Fruit fly (Drosophila melanogaster) whole organism, embryonic: ENCODE measurements around the gene CG43815.
A peak's percentile ranks its signal among the peaks of the same experiment; 100 is the strongest.

Experiments used
- Bgb ChIP-seq: fragments of 200-800 bp; sonication (Bioruptor generic); IDR thresholded peaks from 2 replicates; pipeline ENCODE4 v1.3.6; 2022; ENCODE audit warnings: missing biosample characterization, missing genetic modification characterization; ENCODE audit not compliant: partially characterized antibody
- BtbVII ChIP-seq: fragments of 200-800 bp; sonication (Bioruptor generic); optimal IDR thresholded peaks from 3 replicates; lab custom pipeline; 2017; ENCODE audit warnings: missing biosample characterization, mild to moderate bottlenecking, missing genetic modification characterization
- Bteb2 ChIP-seq: fragments of 200-800 bp; sonication (Bioruptor generic); optimal IDR thresholded peaks from 2 replicates; lab custom pipeline; 2016; ENCODE audit warnings: missing biosample characterization, missing genetic modification characterization
- CG10147 ChIP-seq: fragments of 200-800 bp; sonication (Bioruptor generic); optimal IDR thresholded peaks from 2 replicates; lab custom pipeline; 2019; ENCODE audit warnings: missing biosample characterization, mild to moderate bottlenecking, missing genetic modification characterization, moderate library complexity
- CG11504 ChIP-seq: fragments of 200-800 bp; sonication (Bioruptor generic); optimal IDR thresholded peaks from 3 replicates; lab custom pipeline; 2019; ENCODE audit warnings: missing biosample characterization, mild to moderate bottlenecking, missing genetic modification characterization, moderate library complexity
- CG12744 ChIP-seq: fragments of 200-800 bp; sonication (Bioruptor generic); optimal IDR thresholded peaks from 2 replicates; lab custom pipeline; 2016; ENCODE audit warnings: missing biosample characterization, missing genetic modification characterization
- CG12942 ChIP-seq: fragments of 200-800 bp; sonication (Bioruptor generic); optimal IDR thresholded peaks from 3 replicates; lab custom pipeline; 2016; ENCODE audit warnings: missing biosample characterization, missing genetic modification characterization
- CG15601 ChIP-seq: fragments of 200-800 bp; sonication (Bioruptor generic); optimal IDR thresholded peaks from 3 replicates; lab custom pipeline; 2019; ENCODE audit warnings: missing biosample characterization, mild to moderate bottlenecking, missing genetic modification characterization, moderate library complexity
- CG1603 ChIP-seq: fragments of 200-800 bp; sonication (Bioruptor generic); optimal IDR thresholded peaks from 2 replicates; lab custom pipeline; 2019; ENCODE audit warnings: missing biosample characterization, mild to moderate bottlenecking, missing genetic modification characterization, moderate library complexity
- CG17612 ChIP-seq: fragments of 200-800 bp; sonication (Bioruptor generic); IDR thresholded peaks from 2 replicates; pipeline ENCODE4 v1.3.6; 2022; ENCODE audit warnings: missing biosample characterization, missing genetic modification characterization
- CG17802 ChIP-seq: fragments of 200-800 bp; sonication (Bioruptor generic); optimal IDR thresholded peaks from 2 replicates; lab custom pipeline; 2018; ENCODE audit warnings: missing biosample characterization, mild to moderate bottlenecking, missing genetic modification characterization, moderate library complexity
- CG1832 ChIP-seq: fragments of 200-800 bp; sonication (Bioruptor generic); optimal IDR thresholded peaks from 2 replicates; lab custom pipeline; 2017; ENCODE audit warnings: missing biosample characterization, mild to moderate bottlenecking, missing genetic modification characterization, inconsistent platforms
- CG2116 ChIP-seq: fragments of 200-800 bp; sonication (Bioruptor generic); optimal IDR thresholded peaks from 3 replicates; lab custom pipeline; 2018; ENCODE audit warnings: missing biosample characterization, mild to moderate bottlenecking, missing genetic modification characterization
- CG2875 ChIP-seq: fragments of 200-800 bp; sonication (Bioruptor generic); optimal IDR thresholded peaks from 2 replicates; lab custom pipeline; 2017; ENCODE audit warnings: missing biosample characterization, mild to moderate bottlenecking, missing genetic modification characterization, missing genetic modification reagents
- CG31365 ChIP-seq: fragments of 200-800 bp; sonication (Bioruptor generic); optimal IDR thresholded peaks from 2 replicates; lab custom pipeline; 2018; ENCODE audit warnings: missing biosample characterization, mild to moderate bottlenecking, missing genetic modification characterization
- CG31388 ChIP-seq: fragments of 200-800 bp; sonication (Bioruptor generic); optimal IDR thresholded peaks from 2 replicates; lab custom pipeline; 2016; ENCODE audit warnings: missing biosample characterization, missing genetic modification characterization
- CG3281 ChIP-seq: fragments of 200-800 bp; sonication (Bioruptor generic); optimal IDR thresholded peaks from 3 replicates; lab custom pipeline; 2017; ENCODE audit warnings: missing biosample characterization, mild to moderate bottlenecking, missing genetic modification characterization
- CG34376 ChIP-seq: fragments of 200-800 bp; sonication (Bioruptor generic); optimal IDR thresholded peaks from 2 replicates; lab custom pipeline; 2018; ENCODE audit warnings: missing biosample characterization, mild to moderate bottlenecking, missing genetic modification characterization
- CG4282 ChIP-seq: fragments of 200-800 bp; sonication (Bioruptor generic); optimal IDR thresholded peaks from 2 replicates; lab custom pipeline; 2016; ENCODE audit warnings: missing biosample characterization, missing genetic modification characterization
- CG4854 ChIP-seq: fragments of 200-800 bp; sonication (Bioruptor generic); optimal IDR thresholded peaks from 2 replicates; lab custom pipeline; 2016; ENCODE audit warnings: missing biosample characterization, missing genetic modification characterization, inconsistent platforms
- CG6175 ChIP-seq: fragments of 200-800 bp; sonication (Bioruptor generic); IDR thresholded peaks from 3 replicates; pipeline ENCODE4 v1.3.6; 2022; ENCODE audit warnings: missing biosample characterization, missing genetic modification characterization
- CG6254 ChIP-seq: fragments of 200-800 bp; sonication (Bioruptor generic); optimal IDR thresholded peaks from 3 replicates; lab custom pipeline; 2017; ENCODE audit warnings: mild to moderate bottlenecking, missing biosample characterization, missing genetic modification reagents, missing genetic modification characterization
- CG8388 ChIP-seq: fragments of 200-800 bp; sonication (Bioruptor generic); optimal IDR thresholded peaks from 2 replicates; lab custom pipeline; 2019; ENCODE audit warnings: missing biosample characterization, mild to moderate bottlenecking, missing genetic modification characterization, moderate library complexity
- CTCF ChIP-seq: fragments of 200-800 bp; sonication (Bioruptor generic); optimal IDR thresholded peaks from 2 replicates; lab custom pipeline; 2017; ENCODE audit warnings: missing biosample characterization, mild to moderate bottlenecking, missing genetic modification characterization, moderate library complexity
- Drgx ChIP-seq: fragments of 200-800 bp; sonication (Bioruptor generic); IDR thresholded peaks from 2 replicates; pipeline ENCODE4 v1.3.6; 2022; ENCODE audit warnings: missing biosample characterization, missing genetic modification characterization
- HmgZ ChIP-seq: fragments of 200-800 bp; sonication (Bioruptor generic); optimal IDR thresholded peaks from 2 replicates; lab custom pipeline; 2018; ENCODE audit warnings: missing biosample characterization, mild to moderate bottlenecking, missing genetic modification characterization
- Kr ChIP-seq: fragments of 200-800 bp; sonication (Bioruptor generic); optimal IDR thresholded peaks from 2 replicates; lab custom pipeline; 2017; ENCODE audit warnings: missing biosample characterization, mild to moderate bottlenecking, missing genetic modification characterization
- Lpt ChIP-seq: fragments of >200 bp; optimal IDR thresholded peaks from 2 replicates; lab custom pipeline; 2018; ENCODE audit warnings: missing biosample characterization, missing genetic modification characterization
- Opbp ChIP-seq: fragments of 200-800 bp; sonication (Bioruptor generic); IDR thresholded peaks from 3 replicates; pipeline ENCODE4 v1.3.6; 2022; ENCODE audit warnings: missing biosample characterization, missing genetic modification characterization; ENCODE audit not compliant: partially characterized antibody
- Optix ChIP-seq: fragments of 200-800 bp; sonication (Bioruptor generic); IDR thresholded peaks from 3 replicates; pipeline ENCODE4 v1.3.6; 2022; ENCODE audit warnings: missing biosample characterization, missing genetic modification characterization
- Xrp1 ChIP-seq: fragments of 200-800 bp; sonication (Bioruptor generic); IDR thresholded peaks from 2 replicates; pipeline ENCODE4 v1.3.6; 2022; ENCODE audit warnings: missing biosample characterization, missing genetic modification characterization
- abd-A ChIP-seq: fragments of 200-800 bp; sonication (Bioruptor generic); optimal IDR thresholded peaks from 3 replicates; lab custom pipeline; 2019; ENCODE audit warnings: missing biosample characterization, mild to moderate bottlenecking, missing genetic modification characterization, moderate library complexity
- amos ChIP-seq: fragments of 200-800 bp; sonication (Bioruptor generic); IDR thresholded peaks from 2 replicates; pipeline ENCODE4 v1.3.6; 2022; ENCODE audit warnings: missing biosample characterization, missing genetic modification characterization; ENCODE audit not compliant: partially characterized antibody
- ara ChIP-seq: fragments of 200-800 bp; sonication (Bioruptor generic); IDR thresholded peaks from 2 replicates; pipeline ENCODE4 v1.3.6; 2022; ENCODE audit warnings: missing biosample characterization, missing genetic modification characterization
- caup ChIP-seq: fragments of 200-800 bp; sonication (Bioruptor generic); optimal IDR thresholded peaks from 3 replicates; lab custom pipeline; 2017; ENCODE audit warnings: missing biosample characterization, mild to moderate bottlenecking, missing genetic modification characterization, moderate library complexity; ENCODE audit not compliant: severe bottlenecking
- gsb ChIP-seq: fragments of 200-800 bp; sonication (Bioruptor generic); IDR thresholded peaks from 2 replicates; pipeline ENCODE4 v1.3.6; 2022; ENCODE audit warnings: missing biosample characterization, missing genetic modification characterization
- insv ChIP-seq, 2 experiments: fragments of 200-800 bp; sonication (Bioruptor generic); optimal IDR thresholded peaks; 3 replicates each; lab custom pipeline; 2016 to 2018; ENCODE audit warnings: missing biosample characterization in 2 of 2, missing genetic modification characterization in 2 of 2
- knrl ChIP-seq: fragments of 200-800 bp; sonication (Bioruptor generic); IDR thresholded peaks from 3 replicates; pipeline ENCODE4 v1.3.6; 2022; ENCODE audit warnings: missing biosample characterization, missing genetic modification characterization; ENCODE audit not compliant: partially characterized antibody
- peb ChIP-seq: fragments of 200-800 bp; sonication (Bioruptor generic); IDR thresholded peaks from 2 replicates; pipeline ENCODE4 v1.3.6; 2022; ENCODE audit warnings: missing biosample characterization, missing genetic modification characterization
- pum ChIP-seq: fragments of 200-800 bp; sonication (Bioruptor generic); optimal IDR thresholded peaks from 2 replicates; lab custom pipeline; 2016; ENCODE audit warnings: missing biosample characterization, missing genetic modification characterization
- pzg ChIP-seq: fragments of 200-800 bp; sonication (Bioruptor generic); optimal IDR thresholded peaks from 3 replicates; lab custom pipeline; 2018; ENCODE audit warnings: missing biosample characterization, mild to moderate bottlenecking, missing genetic modification characterization, moderate library complexity
- sens ChIP-seq: fragments of 200-800 bp; sonication (Bioruptor generic); peaks from one replicate; lab custom pipeline; 2016; ENCODE audit warnings: missing biosample characterization, missing genetic modification characterization
- sob ChIP-seq: fragments of 200-800 bp; sonication (Bioruptor generic); IDR thresholded peaks from 2 replicates; pipeline ENCODE4 v1.3.6; 2022; ENCODE audit warnings: missing biosample characterization, missing genetic modification characterization
- stc ChIP-seq: fragments of 200-800 bp; sonication (Bioruptor generic); IDR thresholded peaks from 2 replicates; pipeline ENCODE4 v1.3.6; 2022; ENCODE audit warnings: missing biosample characterization, missing genetic modification characterization
- tio ChIP-seq: fragments of 200-800 bp; sonication (Bioruptor generic); optimal IDR thresholded peaks from 2 replicates; lab custom pipeline; 2017; ENCODE audit warnings: missing biosample characterization, missing genetic modification characterization, inconsistent platforms
- tna ChIP-seq: fragments of 200-800 bp; sonication (Bioruptor generic); IDR thresholded peaks from 2 replicates; pipeline ENCODE4 v1.3.6; 2022; ENCODE audit warnings: missing biosample characterization, missing genetic modification characterization; ENCODE audit not compliant: partially characterized antibody
- vnd ChIP-seq: fragments of 200-800 bp; sonication (Bioruptor generic); IDR thresholded peaks from 3 replicates; pipeline ENCODE4 v1.3.6; 2022; ENCODE audit warnings: missing biosample characterization, missing genetic modification characterization; ENCODE audit not compliant: partially characterized antibody
- wdn ChIP-seq: fragments of 200-800 bp; sonication (Bioruptor generic); IDR thresholded peaks from 2 replicates; pipeline ENCODE4 v1.3.6; 2022; ENCODE audit warnings: missing biosample characterization, missing genetic modification characterization
- zen ChIP-seq: fragments of 200-800 bp; sonication (Bioruptor generic); optimal IDR thresholded peaks from 3 replicates; lab custom pipeline; 2018; ENCODE audit warnings: missing biosample characterization, mild to moderate bottlenecking, missing genetic modification characterization, moderate library complexity

The CG43815 gene

dm6 chr2L:3618818-3619362 lies 42.9 kb downstream of the CG43815 start, which contains the start of gene Ugt36A1 (continued):
- peak; percentile 53; the same call in 2 of the 3 replicates for TF ChIP-seq vnd (GFP tag; lab: Robert Waterston, UW)
- no peak for TF ChIP-seq CG17612
- peak; percentile 19 for TF ChIP-seq pzg
- no peak for TF ChIP-seq Optix (GFP tag; lab: Robert Waterston, UW)
- TF ChIP-seq CG34376: peak; percentile 42
- no peak for TF ChIP-seq CG11504
- TF ChIP-seq CG4854 (GFP tag; lab: Kevin White, UChicago): no peak
- peak; percentile 77 for TF ChIP-seq Opbp (GFP tag; lab: Robert Waterston, UW)
- no peak for TF ChIP-seq CG31388 (GFP tag; lab: Kevin White, UChicago)
- TF ChIP-seq CG2116: peak; percentile 62
- no peak for TF ChIP-seq BtbVII (GFP tag; lab: Kevin White, UChicago)
- TF ChIP-seq insv (GFP tag; optimal IDR thresholded peaks at IDR 0.05; lab: Kevin White, UChicago): peak; percentile 99 to 100
- TF ChIP-seq amos: peak; percentile 76
- no peak for TF ChIP-seq abd-A (tag; lab: Kevin White, UChicago)
- no peak for TF ChIP-seq caup (GFP tag; lab: Kevin White, UChicago)
- no peak for TF ChIP-seq CG8388 (GFP tag; lab: Kevin White, UChicago)
- no peak for TF ChIP-seq tio (GFP tag; lab: Kevin White, UChicago)
- TF ChIP-seq Bgb: peak; percentile 72
- TF ChIP-seq CG3281 (GFP tag; lab: Kevin White, UChicago): no peak
- no peak for TF ChIP-seq Xrp1 (GFP tag; lab: Robert Waterston, UW)
- TF ChIP-seq CG2875 (GFP tag; lab: Kevin White, UChicago): no peak
- no peak for TF ChIP-seq CG4282 (GFP tag; lab: Kevin White, UChicago)
- TF ChIP-seq gsb (GFP tag; lab: Robert Waterston, UW): no peak
- peak; percentile 70 for TF ChIP-seq knrl (GFP tag; lab: Robert Waterston, UW)
- no peak for TF ChIP-seq CG1832 (GFP tag; lab: Kevin White, UChicago)
- no peak for TF ChIP-seq ara (GFP tag; lab: Robert Waterston, UW)
- TF ChIP-seq CG6254 (GFP tag; lab: Kevin White, UChicago): no peak
- no peak for TF ChIP-seq Kr (GFP tag; lab: Kevin White, UChicago)
- peak; percentile 18 for TF ChIP-seq HmgZ
- TF ChIP-seq wdn (GFP tag; lab: Robert Waterston, UW): no peak

DNA sequence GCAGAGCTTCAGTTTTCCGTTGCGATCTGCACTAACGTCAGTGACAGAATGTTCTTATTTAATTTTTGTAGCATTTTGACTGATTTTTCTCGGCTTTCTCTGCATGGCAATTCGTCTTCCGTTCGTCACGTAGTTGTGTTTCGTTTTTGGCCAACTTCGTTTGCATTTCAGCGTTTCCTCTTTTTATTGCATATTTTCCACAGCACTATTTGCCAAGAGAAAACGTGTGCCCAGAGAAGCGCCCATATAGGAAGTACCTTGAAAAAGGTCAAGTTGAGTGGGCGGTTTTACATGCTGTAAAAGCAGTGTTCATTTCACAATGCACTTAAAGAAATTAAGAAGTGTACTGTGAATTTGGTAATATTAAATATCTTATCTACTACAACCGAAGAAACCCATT lies 45.6 kb downstream of the CG43815 start, which contains the start of gene CG15418:
Gene CG15418 (minus strand): TSS at position 101 of the 400 bp plus-strand sequence.
- TF ChIP-seq Lpt (GFP tag; lab: Kevin White, UChicago) (no peak), sens (peak; percentile 22)

- TF ChIP-seq CG12744 (GFP tag; lab: Kevin White, UChicago): no peak
- TF ChIP-seq CG2116: no peak
- no peak for TF ChIP-seq pum (GFP tag; lab: Kevin White, UChicago)
- peak; percentile 37 for TF ChIP-seq CG1603 (tag; lab: Kevin White, UChicago)
- no peak for TF ChIP-seq CG15601 (tag; lab: Kevin White, UChicago)
- no peak for TF ChIP-seq stc (GFP tag; lab: Robert Waterston, UW)
- TF ChIP-seq sob (GFP tag; lab: Robert Waterston, UW): no peak
- peak; percentile 38 for TF ChIP-seq CG6254 (GFP tag; lab: Kevin White, UChicago)
- no peak for TF ChIP-seq CG10147 (GFP tag; lab: Kevin White, UChicago)
- no peak for TF ChIP-seq CG17802 (tag; lab: Kevin White, UChicago)
- TF ChIP-seq Bteb2 (GFP tag; lab: Kevin White, UChicago): no peak
- no peak for TF ChIP-seq tna (GFP tag; lab: Robert Waterston, UW)
- no peak for TF ChIP-seq CG31365
- TF ChIP-seq Drgx (GFP tag; lab: Robert Waterston, UW): peak; percentile 47
- no peak for TF ChIP-seq peb
- TF ChIP-seq CTCF (GFP tag; lab: Kevin White, UChicago): no peak
- peak; percentile 5 for TF ChIP-seq zen (tag; lab: Kevin White, UChicago)
- TF ChIP-seq CG12942 (GFP tag; lab: Kevin White, UChicago): no peak
- no peak for TF ChIP-seq CG6175 (GFP tag; lab: Robert Waterston, UW)
These were observed 48.8 kb downstream of the CG43815 start for dm6 chr2L:3624784-3625183.
